Worm (Caenorhabditis elegans): ENCODE measurements around the gene F13B12.6.

ce11 chrIV:10380626-10381025 is 37.1 kb downstream of the F13B12.6 start:
- TF ChIP-seq unc-62 (GFP tag; optimal IDR thresholded peaks at IDR 0.05) = no peak
- TF ChIP-seq zag-1 (tag; optimal IDR thresholded peaks at IDR 0.05) = no peak
- TF ChIP-seq lin-13 (GFP tag; optimal IDR thresholded peaks at IDR 0.05) = no peak
- TF ChIP-seq R02D3.7 (tag; optimal IDR thresholded peaks at IDR 0.05) = no peak
- TF ChIP-seq skn-1 (tag; optimal IDR thresholded peaks at IDR 0.05) = no peak
- TF ChIP-seq ztf-11 (tag; optimal IDR thresholded peaks at IDR 0.05) = no peak
- peak; percentile 41 for TF ChIP-seq crh-2 (tag; optimal IDR thresholded peaks at IDR 0.05)
- no peak for TF ChIP-seq nhr-237 (tag; optimal IDR thresholded peaks at IDR 0.05)
- no peak for TF ChIP-seq nhr-77 (tag; optimal IDR thresholded peaks at IDR 0.05)
- no peak for TF ChIP-seq aly-2 (tag; optimal IDR thresholded peaks at IDR 0.05)
- no peak for TF ChIP-seq dmd-4 (tag; optimal IDR thresholded peaks at IDR 0.05)

Measured in whole organism, L2 larva.